Fruit fly (Drosophila melanogaster) S2 (cell line): Measurements from ENCODE around the gene Syn1.

ENCODE experiments used
- CG8478 ChIP-seq: fragments of >200 bp; optimal IDR thresholded peaks from 2 replicates; lab custom pipeline; 2018
- CTCF ChIP-seq, 2 experiments: fragments of >200 bp; optimal IDR thresholded peaks; 2 replicates each; lab custom pipeline; 2018

dm6 chr3L:21720869-21721268 is 49.5 kb downstream of the Syn1 start:
- TF ChIP-seq CG8478 (lab: Kevin White, UChicago) = no peak
- no peak for TF ChIP-seq CTCF (optimal IDR thresholded peaks at IDR 0.05; lab: Kevin White, UChicago)
